Worm (Caenorhabditis elegans) whole organism, mixed stage, embryonic: ENCODE results near the gene T26E4.2.

Source experiments
- flh-1 ChIP-seq: fragments of 200-800 bp; sonication (Bioruptor generic); optimal IDR thresholded peaks from 2 replicates; lab custom pipeline; 2018; ENCODE audit warnings: mild to moderate bottlenecking, missing genetic modification characterization, moderate library complexity, missing compliant biosample characterization
- lin-13 ChIP-seq: fragments of 150-350 bp; optimal IDR thresholded peaks from 2 replicates; lab custom pipeline; 2014; ENCODE audit warnings: missing biosample characterization, missing genetic modification characterization
- mep-1 ChIP-seq: fragments of 150-350 bp; optimal IDR thresholded peaks from 2 replicates; lab custom pipeline; 2017; ENCODE audit warnings: missing biosample characterization, missing genetic modification reagents, missing genetic modification characterization, inconsistent platforms
- nhr-76 ChIP-seq: sonication (generic microtip); optimal IDR thresholded peaks from 2 replicates; lab custom pipeline; 2017; ENCODE audit warnings: missing biosample characterization, missing genetic modification characterization
- pha-4 ChIP-seq: fragments of 150-350 bp; optimal IDR thresholded peaks from 2 replicates; lab custom pipeline; 2018; ENCODE audit warnings: missing biosample characterization, missing genetic modification reagents, missing genetic modification characterization
- snpc-4 ChIP-seq: fragments of 150-350 bp; optimal IDR thresholded peaks from 2 replicates; lab custom pipeline; 2014; ENCODE audit warnings: missing biosample characterization, missing genetic modification characterization
- unc-120 ChIP-seq: sonication (generic microtip); optimal IDR thresholded peaks from 2 replicates; lab custom pipeline; 2017; ENCODE audit warnings: missing genetic modification characterization, missing compliant biosample characterization; ENCODE audit not compliant: poor library complexity, severe bottlenecking
- unc-62 ChIP-seq: fragments of 150-350 bp; optimal IDR thresholded peaks from 2 replicates; lab custom pipeline; 2014; ENCODE audit warnings: missing biosample characterization, missing genetic modification reagents, missing genetic modification characterization

ce11 chrV:15766122-15766594 is 15.0 kb upstream of the T26E4.2 start, which contains the start of the genes haf-3 and F57A10.2:
- TF ChIP-seq pha-4 (tag; lab: Kevin White, UChicago), result peak; percentile 48
- peak; percentile 91 for TF ChIP-seq mep-1 (tag; lab: Kevin White, UChicago)
- no peak for TF ChIP-seq unc-62 (GFP tag; lab: Kevin White, UChicago)
- no peak for TF ChIP-seq unc-120 (tag; lab: Kevin White, UChicago)
- TF ChIP-seq lin-13 (tag; lab: Kevin White, UChicago), result peak; percentile 85
- TF ChIP-seq snpc-4 (tag; lab: Kevin White, UChicago), result no peak
- no peak for TF ChIP-seq nhr-76 (tag; lab: Kevin White, UChicago)
- TF ChIP-seq flh-1 (GFP tag; lab: Kevin White, UChicago), result no peak
